Worm (Caenorhabditis elegans) whole organism, early embryonic: ENCODE results near the gene clec-144.

Experiments
- B0310.2 ChIP-seq: sonication (generic microtip); optimal IDR thresholded peaks from 2 replicates; lab custom pipeline; 2016; ENCODE audit warnings: mild to moderate bottlenecking, missing genetic modification characterization, missing compliant biosample characterization
- F13C5.2 ChIP-seq: sonication (generic microtip); optimal IDR thresholded peaks from 2 replicates; lab custom pipeline; 2017; ENCODE audit warnings: mild to moderate bottlenecking, missing genetic modification characterization, inconsistent platforms, missing compliant biosample characterization
- aly-1 ChIP-seq: sonication (generic microtip); optimal IDR thresholded peaks from 2 replicates; lab custom pipeline; 2016; ENCODE audit warnings: missing genetic modification characterization, missing compliant biosample characterization
- ama-1 ChIP-seq: fragments of 150-350 bp; optimal IDR thresholded peaks from 2 replicates; lab custom pipeline; 2014
- ceh-13 ChIP-seq: fragments of 200-800 bp; sonication (Bioruptor generic); optimal IDR thresholded peaks from 2 replicates; lab custom pipeline; 2018; ENCODE audit warnings: mild to moderate bottlenecking, missing genetic modification characterization, missing compliant biosample characterization
- ceh-36 ChIP-seq: sonication (generic microtip); optimal IDR thresholded peaks from 2 replicates; lab custom pipeline; 2016; ENCODE audit warnings: missing genetic modification characterization, inconsistent platforms, missing compliant biosample characterization
- ets-7 ChIP-seq: sonication (generic microtip); optimal IDR thresholded peaks from 2 replicates; lab custom pipeline; 2016; ENCODE audit warnings: missing genotype, missing genetic modification characterization, missing compliant biosample characterization
- flt-1 ChIP-seq: fragments of 200-800 bp; sonication (Bioruptor generic); IDR thresholded peaks from 2 replicates; pipeline ENCODE4 v1.3.6; 2022; ENCODE audit warnings: missing genetic modification characterization, missing compliant biosample characterization
- hmbx-1 ChIP-seq: sonication (generic microtip); optimal IDR thresholded peaks from 2 replicates; lab custom pipeline; 2016; ENCODE audit warnings: mild to moderate bottlenecking, missing genetic modification characterization, missing compliant biosample characterization
- hmg-4 ChIP-seq: fragments of 200-800 bp; sonication (Bioruptor generic); optimal IDR thresholded peaks from 2 replicates; lab custom pipeline; 2018; ENCODE audit warnings: mild to moderate bottlenecking, missing genetic modification characterization, missing compliant biosample characterization
- hnd-1 ChIP-seq: sonication (generic microtip); optimal IDR thresholded peaks from 2 replicates; lab custom pipeline; 2016; ENCODE audit warnings: missing genetic modification characterization, missing compliant biosample characterization
- pes-1 ChIP-seq: fragments of 200-800 bp; sonication (Bioruptor generic); IDR thresholded peaks from 2 replicates; pipeline ENCODE4 v1.3.6; 2022; ENCODE audit warnings: missing genetic modification reagents, missing genetic modification characterization, missing compliant biosample characterization
- scrt-1 ChIP-seq: fragments of 200-800 bp; sonication (Bioruptor generic); IDR thresholded peaks from 2 replicates; pipeline ENCODE4 v1.3.6; 2022; ENCODE audit warnings: missing genetic modification characterization, missing compliant biosample characterization
- sea-1 ChIP-seq: fragments of 200-800 bp; sonication (Bioruptor generic); conservative IDR thresholded peaks from 2 replicates; pipeline ENCODE4 v1.3.6; 2022; ENCODE audit warnings: missing genetic modification characterization, missing compliant biosample characterization
- tbx-11 ChIP-seq: fragments of 200-800 bp; sonication (Bioruptor generic); IDR thresholded peaks from 2 replicates; pipeline ENCODE4 v1.3.6; 2022; ENCODE audit warnings: missing genetic modification characterization, missing compliant biosample characterization
- tbx-37 ChIP-seq: fragments of 200-800 bp; sonication (Bioruptor generic); conservative IDR thresholded peaks from 2 replicates; pipeline ENCODE4 v1.3.6; 2022; ENCODE audit warnings: missing genetic modification reagents, missing genetic modification characterization, missing compliant biosample characterization
- tra-4 ChIP-seq: sonication (generic microtip); optimal IDR thresholded peaks from 2 replicates; lab custom pipeline; 2017; ENCODE audit warnings: missing genetic modification characterization, missing compliant biosample characterization

clec-144 gene

ce11 chrII:11860623-11861079, 28.3 kb upstream of the clec-144 start, which contains the start of gene K12D12.5:
Gene K12D12.5 (plus strand): TSS chrII:11861029.
- no peak for TF ChIP-seq sea-1 (GFP tag; lab: Robert Waterston, UW)

- TF ChIP-seq hnd-1 (tag; lab: Kevin White, UChicago) (no peak), flt-1 (no peak), ets-7 (tag; lab: Kevin White, UChicago) (no peak), ceh-13 (GFP tag; lab: Kevin White, UChicago) (no peak), hmg-4 (GFP tag; lab: Kevin White, UChicago) (no peak), tbx-37 (no peak), sea-1 (GFP tag; lab: Robert Waterston, UW) (no peak), F13C5.2 (no peak)
These were observed 27.5 kb upstream of the clec-144 start for ce11 chrII:11859833-11860232.

ce11 chrII:11856361-11856760, 24.0 kb upstream of the clec-144 start, which contains the start of gene clh-1:
Gene clh-1 (minus strand): TSS chrII:11856461.
- no peak for TF ChIP-seq scrt-1 (GFP tag; lab: Robert Waterston, UW)
- no peak for TF ChIP-seq tbx-37
- no peak for TF ChIP-seq tra-4 (tag; lab: Kevin White, UChicago)
- no peak for TF ChIP-seq hmg-4 (GFP tag; lab: Kevin White, UChicago)
- no peak for TF ChIP-seq ceh-36 (tag; lab: Kevin White, UChicago)
- no peak for TF ChIP-seq tbx-11 (GFP tag; lab: Robert Waterston, UW)
- TF ChIP-seq F13C5.2 = no peak
- no peak for TF ChIP-seq hnd-1 (tag; lab: Kevin White, UChicago)
- TF ChIP-seq sea-1 (GFP tag; lab: Robert Waterston, UW) = no peak
- no peak for TF ChIP-seq ama-1 (lab: Kevin White, UChicago)
- no peak for TF ChIP-seq ets-7 (tag; lab: Kevin White, UChicago)
- no peak for TF ChIP-seq B0310.2 (tag; lab: Kevin White, UChicago)
- no peak for TF ChIP-seq ceh-13 (GFP tag; lab: Kevin White, UChicago)
- TF ChIP-seq hmbx-1 (tag; lab: Kevin White, UChicago) = no peak
- TF ChIP-seq aly-1 = no peak
- no peak for TF ChIP-seq flt-1

ce11 chrII:11854749-11855148, 22.4 kb upstream of the clec-144 start:
- no peak for TF ChIP-seq pes-1 (GFP tag; lab: Robert Waterston, UW)
- TF ChIP-seq hmg-4 (GFP tag; lab: Kevin White, UChicago) = no peak
- no peak for TF ChIP-seq ets-7 (tag; lab: Kevin White, UChicago)
- TF ChIP-seq F13C5.2 = no peak
- no peak for TF ChIP-seq scrt-1 (GFP tag; lab: Robert Waterston, UW)
- no peak for TF ChIP-seq ceh-13 (GFP tag; lab: Kevin White, UChicago)
- TF ChIP-seq sea-1 (GFP tag; lab: Robert Waterston, UW) = no peak
- no peak for TF ChIP-seq ama-1 (lab: Kevin White, UChicago)
- TF ChIP-seq tbx-37 = no peak
- no peak for TF ChIP-seq tra-4 (tag; lab: Kevin White, UChicago)
- no peak for TF ChIP-seq aly-1
- TF ChIP-seq ceh-36 (tag; lab: Kevin White, UChicago) = no peak
- no peak for TF ChIP-seq hmbx-1 (tag; lab: Kevin White, UChicago)
- no peak for TF ChIP-seq B0310.2 (tag; lab: Kevin White, UChicago)
- TF ChIP-seq flt-1 = no peak
- no peak for TF ChIP-seq hnd-1 (tag; lab: Kevin White, UChicago)
- no peak for TF ChIP-seq tbx-11 (GFP tag; lab: Robert Waterston, UW)

ce11 chrII:11853108-11853507, 20.7 kb upstream of the clec-144 start:
- TF ChIP-seq ets-7 (tag; lab: Kevin White, UChicago) (no peak), hmg-4 (GFP tag; lab: Kevin White, UChicago) (no peak), tra-4 (tag; lab: Kevin White, UChicago) (no peak), F13C5.2 (no peak), scrt-1 (GFP tag; lab: Robert Waterston, UW) (no peak), tbx-37 (no peak), aly-1 (no peak), hnd-1 (tag; lab: Kevin White, UChicago) (no peak), B0310.2 (tag; lab: Kevin White, UChicago) (no peak), hmbx-1 (tag; lab: Kevin White, UChicago) (no peak), sea-1 (GFP tag; lab: Robert Waterston, UW) (no peak), ceh-13 (GFP tag; lab: Kevin White, UChicago) (no peak), ama-1 (lab: Kevin White, UChicago) (no peak), ceh-36 (tag; lab: Kevin White, UChicago) (no peak)

- no peak for TF ChIP-seq tbx-11 (GFP tag; lab: Robert Waterston, UW)
- no peak for TF ChIP-seq ama-1 (lab: Kevin White, UChicago)
These were observed 20.0 kb upstream of the clec-144 start for ce11 chrII:11852191-11852901.

- TF ChIP-seq F13C5.2 (no peak), B0310.2 (tag; lab: Kevin White, UChicago) (no peak), tbx-11 (GFP tag; lab: Robert Waterston, UW) (no peak), hmbx-1 (tag; lab: Kevin White, UChicago) (no peak), sea-1 (GFP tag; lab: Robert Waterston, UW) (no peak), aly-1 (no peak), flt-1 (no peak), ceh-13 (GFP tag; lab: Kevin White, UChicago) (no peak)
These were observed 17.2 kb upstream of the clec-144 start for ce11 chrII:11849572-11849971.
